Worm (Caenorhabditis elegans) whole organism, early embryonic: ENCODE measurements around the gene F52E10.2.

ENCODE experiments used
- B0310.2 ChIP-seq: sonication (generic microtip); optimal IDR thresholded peaks from 2 replicates; lab custom pipeline; 2016; ENCODE audit warnings: mild to moderate bottlenecking, missing genetic modification characterization, missing compliant biosample characterization
- F13C5.2 ChIP-seq: sonication (generic microtip); optimal IDR thresholded peaks from 2 replicates; lab custom pipeline; 2017; ENCODE audit warnings: mild to moderate bottlenecking, missing genetic modification characterization, inconsistent platforms, missing compliant biosample characterization
- aly-1 ChIP-seq: sonication (generic microtip); optimal IDR thresholded peaks from 2 replicates; lab custom pipeline; 2016; ENCODE audit warnings: missing genetic modification characterization, missing compliant biosample characterization
- ama-1 ChIP-seq: fragments of 150-350 bp; optimal IDR thresholded peaks from 2 replicates; lab custom pipeline; 2014
- ceh-13 ChIP-seq: fragments of 200-800 bp; sonication (Bioruptor generic); optimal IDR thresholded peaks from 2 replicates; lab custom pipeline; 2018; ENCODE audit warnings: mild to moderate bottlenecking, missing genetic modification characterization, missing compliant biosample characterization
- ceh-36 ChIP-seq: sonication (generic microtip); optimal IDR thresholded peaks from 2 replicates; lab custom pipeline; 2016; ENCODE audit warnings: missing genetic modification characterization, inconsistent platforms, missing compliant biosample characterization
- ets-7 ChIP-seq: sonication (generic microtip); optimal IDR thresholded peaks from 2 replicates; lab custom pipeline; 2016; ENCODE audit warnings: missing genotype, missing genetic modification characterization, missing compliant biosample characterization
- flt-1 ChIP-seq: fragments of 200-800 bp; sonication (Bioruptor generic); IDR thresholded peaks from 2 replicates; pipeline ENCODE4 v1.3.6; 2022; ENCODE audit warnings: missing genetic modification characterization, missing compliant biosample characterization
- hmbx-1 ChIP-seq: sonication (generic microtip); optimal IDR thresholded peaks from 2 replicates; lab custom pipeline; 2016; ENCODE audit warnings: mild to moderate bottlenecking, missing genetic modification characterization, missing compliant biosample characterization
- hmg-4 ChIP-seq: fragments of 200-800 bp; sonication (Bioruptor generic); optimal IDR thresholded peaks from 2 replicates; lab custom pipeline; 2018; ENCODE audit warnings: mild to moderate bottlenecking, missing genetic modification characterization, missing compliant biosample characterization
- hnd-1 ChIP-seq: sonication (generic microtip); optimal IDR thresholded peaks from 2 replicates; lab custom pipeline; 2016; ENCODE audit warnings: missing genetic modification characterization, missing compliant biosample characterization
- pes-1 ChIP-seq: fragments of 200-800 bp; sonication (Bioruptor generic); IDR thresholded peaks from 2 replicates; pipeline ENCODE4 v1.3.6; 2022; ENCODE audit warnings: missing genetic modification reagents, missing genetic modification characterization, missing compliant biosample characterization
- scrt-1 ChIP-seq: fragments of 200-800 bp; sonication (Bioruptor generic); IDR thresholded peaks from 2 replicates; pipeline ENCODE4 v1.3.6; 2022; ENCODE audit warnings: missing genetic modification characterization, missing compliant biosample characterization
- sea-1 ChIP-seq: fragments of 200-800 bp; sonication (Bioruptor generic); conservative IDR thresholded peaks from 2 replicates; pipeline ENCODE4 v1.3.6; 2022; ENCODE audit warnings: missing genetic modification characterization, missing compliant biosample characterization
- tbx-11 ChIP-seq: fragments of 200-800 bp; sonication (Bioruptor generic); IDR thresholded peaks from 2 replicates; pipeline ENCODE4 v1.3.6; 2022; ENCODE audit warnings: missing genetic modification characterization, missing compliant biosample characterization
- tbx-37 ChIP-seq: fragments of 200-800 bp; sonication (Bioruptor generic); conservative IDR thresholded peaks from 2 replicates; pipeline ENCODE4 v1.3.6; 2022; ENCODE audit warnings: missing genetic modification reagents, missing genetic modification characterization, missing compliant biosample characterization
- tra-4 ChIP-seq: sonication (generic microtip); optimal IDR thresholded peaks from 2 replicates; lab custom pipeline; 2017; ENCODE audit warnings: missing genetic modification characterization, missing compliant biosample characterization

Gene F52E10.2

ce11 chrX:16271147-16271546 is 11.9 kb downstream of the F52E10.2 start:
- TF ChIP-seq F13C5.2 (tag; lab: Kevin White, UChicago) (no peak), B0310.2 (no peak), tbx-11 (GFP tag; lab: Robert Waterston, UW) (peak; percentile 66; the same call in 1 of the 2 replicates), aly-1 (no peak), scrt-1 (GFP tag; lab: Robert Waterston, UW) (no peak), hmg-4 (GFP tag; lab: Kevin White, UChicago) (no peak), ama-1 (lab: Kevin White, UChicago) (no peak), flt-1 (0 out of 2 replicates have a peak, but pooled peaks have one; percentile 55), tbx-37 (peak; percentile 38; the same call in 1 of the 2 replicates), ets-7 (tag; lab: Kevin White, UChicago) (no peak), ceh-13 (GFP tag; lab: Kevin White, UChicago) (no peak), sea-1 (GFP tag; lab: Robert Waterston, UW) (no peak), hmbx-1 (no peak), tra-4 (tag; lab: Kevin White, UChicago) (no peak), pes-1 (GFP tag; lab: Robert Waterston, UW) (peak; percentile 71), hnd-1 (tag; lab: Kevin White, UChicago) (peak; percentile 34), ceh-36 (no peak)

ce11 chrX:16269969-16270368 is 13.0 kb downstream of the F52E10.2 start, which contains the start of gene ifa-3:
TSS of gene ifa-3 (minus strand) at chrX:16270069.
- TF ChIP-seq pes-1 (GFP tag; lab: Robert Waterston, UW) (no peak), ama-1 (lab: Kevin White, UChicago) (no peak), ets-7 (tag; lab: Kevin White, UChicago) (no peak), B0310.2 (no peak), tbx-37 (no peak), hmg-4 (GFP tag; lab: Kevin White, UChicago) (no peak), flt-1 (no peak), tbx-11 (GFP tag; lab: Robert Waterston, UW) (no peak), scrt-1 (GFP tag; lab: Robert Waterston, UW) (no peak), hnd-1 (tag; lab: Kevin White, UChicago) (no peak), tra-4 (tag; lab: Kevin White, UChicago) (no peak)

- TF ChIP-seq tra-4 (tag; lab: Kevin White, UChicago), result no peak
These were observed 17.2 kb downstream of the F52E10.2 start, which contains the start of gene mua-6 for ce11 chrX:16265636-16266384. TSS of gene mua-6 (minus strand) at chrX:16265686.

ce11 chrX:16263287-16263686 is 19.7 kb downstream of the F52E10.2 start:
- TF ChIP-seq hnd-1 (tag; lab: Kevin White, UChicago), result no peak
- TF ChIP-seq ama-1 (lab: Kevin White, UChicago), result no peak
- TF ChIP-seq ets-7 (tag; lab: Kevin White, UChicago), result no peak
- no peak for TF ChIP-seq hmg-4 (GFP tag; lab: Kevin White, UChicago)
- TF ChIP-seq B0310.2, result no peak
- no peak for TF ChIP-seq ceh-36
- no peak for TF ChIP-seq sea-1 (GFP tag; lab: Robert Waterston, UW)
- TF ChIP-seq scrt-1 (GFP tag; lab: Robert Waterston, UW), result no peak
- TF ChIP-seq tra-4 (tag; lab: Kevin White, UChicago), result no peak
- TF ChIP-seq pes-1 (GFP tag; lab: Robert Waterston, UW), result no peak
- no peak for TF ChIP-seq tbx-11 (GFP tag; lab: Robert Waterston, UW)
- no peak for TF ChIP-seq F13C5.2 (tag; lab: Kevin White, UChicago)
- TF ChIP-seq aly-1, result no peak
- TF ChIP-seq tbx-37, result no peak
- no peak for TF ChIP-seq ceh-13 (GFP tag; lab: Kevin White, UChicago)
- TF ChIP-seq hmbx-1, result no peak
- TF ChIP-seq flt-1, result no peak

ce11 chrX:16261993-16262392 is 21.0 kb downstream of the F52E10.2 start, which contains the start of gene sgk-1:
TSS of gene sgk-1 (minus strand) at chrX:16262122.
- TF ChIP-seq ceh-36 (no peak), flt-1 (no peak), hmg-4 (GFP tag; lab: Kevin White, UChicago) (no peak), aly-1 (no peak), hmbx-1 (no peak), tbx-11 (GFP tag; lab: Robert Waterston, UW) (no peak), ama-1 (lab: Kevin White, UChicago) (no peak), hnd-1 (tag; lab: Kevin White, UChicago) (no peak), tra-4 (tag; lab: Kevin White, UChicago) (no peak), B0310.2 (no peak), tbx-37 (no peak), ceh-13 (GFP tag; lab: Kevin White, UChicago) (no peak), F13C5.2 (tag; lab: Kevin White, UChicago) (no peak), pes-1 (GFP tag; lab: Robert Waterston, UW) (no peak), scrt-1 (GFP tag; lab: Robert Waterston, UW) (no peak), sea-1 (GFP tag; lab: Robert Waterston, UW) (no peak), ets-7 (tag; lab: Kevin White, UChicago) (no peak)

- TF ChIP-seq ama-1 (lab: Kevin White, UChicago) (no peak), aly-1 (no peak), F13C5.2 (tag; lab: Kevin White, UChicago) (no peak), ceh-36 (no peak), scrt-1 (GFP tag; lab: Robert Waterston, UW) (no peak), flt-1 (no peak), ets-7 (tag; lab: Kevin White, UChicago) (no peak), hmbx-1 (no peak), tbx-11 (GFP tag; lab: Robert Waterston, UW) (no peak), sea-1 (GFP tag; lab: Robert Waterston, UW) (no peak), ceh-13 (GFP tag; lab: Kevin White, UChicago) (no peak), hnd-1 (tag; lab: Kevin White, UChicago) (no peak), hmg-4 (GFP tag; lab: Kevin White, UChicago) (no peak), tbx-37 (no peak), B0310.2 (no peak), tra-4 (tag; lab: Kevin White, UChicago) (no peak)
These were observed 22.9 kb downstream of the F52E10.2 start for ce11 chrX:16260077-16260476.

ce11 chrX:16258503-16258902 is 24.5 kb downstream of the F52E10.2 start:
- no peak for TF ChIP-seq sea-1 (GFP tag; lab: Robert Waterston, UW)
- no peak for TF ChIP-seq pes-1 (GFP tag; lab: Robert Waterston, UW)
- no peak for TF ChIP-seq tbx-11 (GFP tag; lab: Robert Waterston, UW)
